Fruit fly (Drosophila melanogaster): ENCODE results near the gene Hem.

Hem gene

DNA sequence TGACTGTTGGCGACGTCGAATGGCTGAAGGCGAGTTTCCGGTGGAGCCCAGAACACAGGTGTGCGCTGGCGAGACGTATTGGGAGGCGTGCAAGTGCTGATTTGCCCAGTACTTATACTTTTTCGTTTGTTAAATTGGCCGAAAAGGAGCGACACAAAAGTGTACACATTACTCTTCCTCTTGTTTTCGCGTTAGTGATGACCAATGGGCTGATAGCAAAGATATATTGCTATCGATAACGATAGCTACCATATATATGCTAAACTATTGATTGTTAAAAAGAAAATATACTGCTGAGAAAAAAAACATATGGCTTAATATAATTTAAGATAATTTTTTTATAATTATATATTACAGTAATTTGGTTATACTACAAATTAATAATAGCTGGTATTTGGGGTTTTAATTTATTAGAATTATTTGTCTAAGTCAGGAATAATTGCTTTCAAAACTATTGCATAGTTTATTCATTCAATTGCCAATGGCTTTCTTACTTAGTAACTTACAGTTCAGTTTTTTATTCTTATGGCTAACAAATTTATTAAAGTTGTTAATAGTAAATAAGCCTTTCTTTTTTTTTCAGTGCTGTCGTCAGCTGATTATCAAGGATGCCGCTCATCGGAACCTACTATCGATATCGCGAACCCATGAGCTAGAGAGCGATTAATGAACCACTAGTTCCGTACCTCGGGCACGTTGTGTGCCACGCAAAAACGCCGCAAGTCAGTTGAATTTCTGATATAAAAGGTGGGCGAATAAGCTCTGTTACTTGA, at the start of gene Hem, which contains the start of gene IleRS:
Hem (minus strand) TSS at position 202 of the 773 bp plus-strand sequence.
IleRS (plus strand) TSS at position 672 of the 773 bp plus-strand sequence.
- TF ChIP-seq CTCF (optimal IDR thresholded peaks at IDR 0.05) (no peak), CG8478 (optimal IDR thresholded peaks at IDR 0.05) (no peak)

DNA sequence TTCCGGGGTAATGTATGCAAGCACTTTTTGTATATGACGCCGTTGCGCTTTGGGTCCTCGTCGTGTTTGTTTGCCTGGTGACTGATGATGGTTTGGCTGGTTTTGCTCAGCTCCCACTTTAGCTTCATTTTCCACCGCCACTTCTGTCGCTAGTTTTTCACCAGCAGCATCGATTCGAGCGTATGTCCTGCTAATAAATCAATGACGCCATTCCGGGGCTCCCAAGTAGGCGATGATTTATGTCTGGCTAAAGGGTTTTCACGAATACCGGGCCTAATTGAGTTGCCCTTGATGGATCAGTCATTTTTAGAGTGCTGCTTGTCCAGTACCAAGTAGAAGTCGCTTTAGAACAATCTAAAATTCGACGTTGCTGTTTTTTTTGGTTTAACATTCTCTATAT, 41.5 kb upstream of the Hem start, which contains the start of gene CG32450:
CG32450 (plus strand) TSS at position 301 of the 400 bp plus-strand sequence.
- TF ChIP-seq CTCF (optimal IDR thresholded peaks at IDR 0.05) = no peak
- TF ChIP-seq CG8478 (optimal IDR thresholded peaks at IDR 0.05) = no peak

DNA sequence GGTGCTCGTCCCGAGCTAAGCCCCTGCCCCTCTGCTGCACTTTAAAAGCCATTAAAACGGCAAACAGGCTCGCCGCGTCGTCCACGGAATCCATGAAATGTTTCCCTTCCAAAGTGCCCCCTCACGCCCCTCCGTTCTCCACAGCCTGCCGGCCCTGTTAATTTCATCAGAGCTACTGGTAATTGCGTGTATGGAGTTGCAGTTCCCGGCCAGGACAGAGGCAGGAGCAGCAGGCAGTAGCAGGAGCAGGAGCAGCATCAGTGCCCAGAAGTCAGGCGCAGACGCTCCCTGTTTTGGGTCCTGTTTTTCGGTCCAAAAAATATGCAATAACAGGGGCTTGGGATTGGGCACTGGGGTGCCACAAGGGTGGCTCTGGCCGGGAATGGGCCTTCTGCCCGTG, 28.9 kb upstream of the Hem start:
- no peak for TF ChIP-seq CTCF (optimal IDR thresholded peaks at IDR 0.05)
- TF ChIP-seq CG8478 (optimal IDR thresholded peaks at IDR 0.05) = no peak

DNA sequence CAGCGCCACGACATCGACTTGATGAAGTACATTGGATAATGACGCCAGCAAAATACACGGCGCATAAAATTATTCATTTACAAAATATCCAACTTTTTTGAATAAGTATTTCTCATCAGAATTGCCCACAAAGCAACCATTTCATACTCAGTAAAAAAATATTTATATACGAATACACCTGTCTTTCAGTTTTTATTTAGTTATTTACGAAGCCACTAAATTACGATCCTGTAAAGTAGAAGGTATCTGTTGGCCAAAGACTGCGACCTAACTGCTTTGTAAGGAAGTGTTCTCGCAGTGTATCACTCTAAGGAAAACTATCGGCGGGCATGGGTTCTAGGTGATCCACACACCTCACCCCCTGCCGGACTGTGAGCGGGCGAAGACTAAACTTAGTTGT, 10.8 kb downstream of the Hem start:
- no peak for TF ChIP-seq CTCF (optimal IDR thresholded peaks at IDR 0.05)
- no peak for TF ChIP-seq CG8478 (optimal IDR thresholded peaks at IDR 0.05)

DNA sequence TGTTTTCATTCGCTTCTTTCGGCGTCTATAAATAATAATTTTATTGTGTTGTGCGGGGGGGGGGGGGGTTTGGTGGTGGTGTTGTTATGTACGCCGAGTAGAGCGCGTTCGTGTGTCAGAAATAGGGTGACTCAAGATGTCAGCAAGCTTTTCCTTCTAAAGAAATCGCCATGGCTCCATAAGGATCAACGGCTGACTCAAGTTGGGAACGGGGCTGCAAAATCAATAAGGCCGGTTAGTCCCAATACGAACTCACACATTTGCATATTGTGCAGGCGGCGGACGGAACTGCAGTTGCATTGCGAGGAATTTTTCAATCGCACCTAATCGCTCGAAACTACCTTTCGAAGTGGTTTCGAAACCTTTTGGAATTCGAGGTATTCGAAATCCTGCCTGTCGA, 11.4 kb downstream of the Hem start:
- TF ChIP-seq CTCF (optimal IDR thresholded peaks at IDR 0.05) (no peak), CG8478 (optimal IDR thresholded peaks at IDR 0.05) (no peak)

DNA sequence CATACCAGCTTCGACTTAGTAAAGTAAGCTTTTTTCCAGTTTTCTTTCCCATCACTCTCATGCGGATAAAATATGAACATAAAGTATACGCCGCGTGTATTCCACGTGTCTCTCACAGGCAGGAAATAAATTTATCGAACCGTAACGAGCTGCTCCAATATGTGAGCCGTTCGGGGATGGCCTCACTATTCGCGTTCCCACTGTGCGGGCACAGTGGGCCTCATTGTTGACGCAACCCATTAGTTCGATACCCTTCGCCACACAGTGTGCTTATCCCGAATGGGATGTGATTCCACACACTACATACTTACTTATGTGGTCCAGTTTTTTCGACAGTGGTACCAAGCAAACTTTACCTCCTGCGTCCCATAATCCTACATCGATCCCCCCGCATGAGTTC, 12.0 kb downstream of the Hem start:
- no peak for TF ChIP-seq CG8478 (optimal IDR thresholded peaks at IDR 0.05)
- no peak for TF ChIP-seq CTCF (optimal IDR thresholded peaks at IDR 0.05)

DNA sequence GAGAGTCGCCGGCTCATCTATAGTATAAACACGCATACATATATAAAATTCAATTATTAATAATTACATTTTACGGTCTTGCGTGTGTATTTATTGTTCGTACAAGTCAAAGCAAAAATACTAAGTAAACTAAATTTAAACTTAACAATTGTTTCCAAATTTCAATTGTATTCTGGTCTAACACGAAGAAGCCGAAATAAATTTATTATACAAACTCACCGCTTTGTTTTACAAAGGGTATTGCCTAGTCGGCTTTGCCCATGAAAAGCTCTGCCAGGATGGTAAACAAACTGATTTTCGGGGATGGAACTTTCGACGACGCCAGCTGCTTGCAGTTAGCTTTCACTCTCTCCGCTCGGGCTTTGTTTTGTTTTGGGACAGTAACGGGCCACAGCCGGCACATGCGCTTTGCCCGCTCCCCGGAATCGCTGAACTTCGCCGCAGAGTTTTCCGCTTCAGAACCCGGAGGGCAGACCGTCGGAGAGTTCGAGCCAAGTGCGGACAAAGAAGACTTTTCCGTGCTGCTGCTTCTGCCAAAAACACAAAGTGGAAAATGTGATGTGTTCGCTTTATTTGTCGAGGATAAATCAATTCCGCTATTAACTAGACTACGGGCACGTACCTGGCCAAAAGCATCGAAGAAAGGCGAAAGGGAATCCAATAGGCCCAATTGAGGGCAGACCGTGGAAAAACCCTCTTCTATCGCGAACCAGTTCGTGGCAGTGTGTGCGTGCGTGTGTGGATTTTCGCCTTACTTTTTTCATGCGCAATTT, 14.3 kb downstream of the Hem start, which contains the start of gene Srpk79D:
Srpk79D (plus strand) TSS at position 457 of the 773 bp plus-strand sequence.
- no peak for TF ChIP-seq CG8478 (optimal IDR thresholded peaks at IDR 0.05)
- TF ChIP-seq CTCF (optimal IDR thresholded peaks at IDR 0.05) = no peak

DNA sequence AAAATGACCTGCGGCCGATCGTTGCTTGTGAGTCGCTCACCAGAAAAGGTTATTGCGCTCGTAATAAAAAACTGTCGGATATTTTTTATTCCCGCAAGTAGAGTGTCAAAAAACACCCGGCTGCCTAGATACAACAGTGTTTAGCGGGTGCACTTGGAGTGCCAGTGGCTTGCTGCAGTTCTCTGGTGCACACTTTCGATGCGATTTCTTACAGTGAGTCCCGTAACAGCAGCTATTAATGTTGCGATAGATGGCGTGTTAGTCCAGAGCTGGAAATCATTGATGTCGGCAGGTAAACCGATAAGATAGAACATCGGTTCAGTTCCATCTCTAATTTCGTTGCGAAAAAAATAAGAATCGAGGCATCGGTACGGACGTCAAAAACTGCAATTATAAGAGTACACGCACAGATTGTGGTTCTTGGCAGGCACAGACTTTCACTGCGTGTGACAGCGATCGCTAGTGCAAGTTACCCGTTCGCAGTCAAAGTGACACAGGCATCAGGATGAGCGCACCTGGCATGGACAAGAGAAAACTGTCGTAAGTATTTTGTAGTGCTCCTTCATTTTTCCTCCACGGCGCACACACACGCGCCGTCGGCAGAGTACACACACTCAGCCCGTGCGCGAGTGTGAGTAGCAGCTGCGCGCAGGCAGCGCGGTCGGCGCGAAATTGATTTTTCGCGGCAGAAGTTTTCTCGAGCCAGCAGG, 20.6 kb downstream of the Hem start, which contains the start of gene Csp:
Csp (plus strand) TSS at position 135 of the 710 bp plus-strand sequence.
- TF ChIP-seq CG8478 (optimal IDR thresholded peaks at IDR 0.05) (no peak), CTCF (optimal IDR thresholded peaks at IDR 0.05) (peak; percentile 93 to 97)

DNA sequence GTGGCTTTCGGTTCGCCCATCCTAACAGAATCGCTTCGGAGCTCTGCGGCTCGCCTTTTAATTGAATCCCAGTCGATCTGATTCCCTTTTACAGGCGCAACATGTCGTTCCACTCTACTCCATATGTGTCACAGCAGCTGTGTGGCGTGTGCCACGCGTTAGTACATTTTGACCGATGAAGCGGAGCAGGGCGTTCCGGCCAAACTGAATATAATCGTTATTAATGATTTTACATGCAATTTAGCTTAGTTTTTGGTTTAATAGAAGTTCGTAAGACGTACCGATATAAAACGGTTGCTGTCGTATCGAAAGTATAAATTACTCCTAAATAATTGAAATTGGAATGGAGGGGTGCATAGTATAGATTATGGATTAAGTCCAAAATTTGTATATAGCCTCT, 21.5 kb downstream of the Hem start, which contains the start of gene CG11523:
CG11523 (minus strand) TSS at position 145 of the 400 bp plus-strand sequence.
- TF ChIP-seq CTCF (optimal IDR thresholded peaks at IDR 0.05) = peak; percentile 52 to 54
- no peak for TF ChIP-seq CG8478 (optimal IDR thresholded peaks at IDR 0.05)

DNA sequence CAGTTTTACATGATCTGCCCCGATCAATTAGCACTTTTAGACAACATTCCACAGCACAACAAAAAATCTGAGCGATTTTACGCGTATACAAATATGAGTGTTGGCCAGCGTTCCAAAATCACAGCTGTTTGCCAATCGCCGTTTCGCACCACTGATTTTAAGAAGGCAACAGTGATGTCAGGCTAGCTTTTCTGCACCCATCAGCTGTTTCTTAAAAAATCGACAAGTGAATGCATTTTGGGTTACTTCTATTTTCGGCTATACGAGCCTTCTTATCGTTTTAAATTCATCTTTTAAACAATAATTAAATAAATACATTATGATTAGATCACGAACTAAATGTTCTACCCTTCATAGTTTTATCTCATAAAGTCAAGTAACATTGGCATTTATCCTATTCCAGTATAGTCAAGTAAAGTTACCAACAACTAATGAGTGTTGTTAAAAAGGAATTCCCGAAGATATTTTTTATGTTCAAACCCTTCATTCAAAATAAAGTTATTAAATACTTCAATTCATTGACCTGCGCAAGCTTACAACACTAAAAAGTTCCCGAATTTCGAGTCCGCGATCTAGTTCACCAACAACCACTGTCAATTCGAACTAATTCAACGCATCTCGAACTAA, 25.1 kb downstream of the Hem start, which contains the start of the genes Rich and Ddx1:
Rich (minus strand) TSS at position 125 of the 627 bp plus-strand sequence.
Ddx1 (plus strand) TSS at position 573 of the 627 bp plus-strand sequence.
- TF ChIP-seq CG8478 (optimal IDR thresholded peaks at IDR 0.05) (no peak), CTCF (optimal IDR thresholded peaks at IDR 0.05) (no peak)

DNA sequence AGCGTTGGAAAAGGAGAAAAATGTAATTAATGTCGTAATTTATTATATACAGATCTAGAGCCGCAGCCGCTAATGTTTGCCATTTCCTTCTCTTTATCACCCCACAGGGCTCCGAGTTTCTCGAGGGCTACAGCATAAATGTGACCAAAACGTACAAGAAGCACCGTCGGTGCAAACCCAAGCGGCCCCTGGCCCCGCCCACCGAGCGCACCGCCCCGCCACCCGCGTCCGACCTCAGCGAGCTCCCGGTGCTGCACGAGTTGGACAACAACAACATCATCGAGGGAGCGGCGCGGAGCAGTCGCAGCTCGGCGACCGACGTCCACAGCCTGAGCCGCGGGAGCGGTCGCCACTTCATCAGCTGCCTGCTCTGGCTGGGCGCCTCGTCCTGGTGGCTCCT, 45.8 kb downstream of the Hem start:
- TF ChIP-seq CTCF (optimal IDR thresholded peaks at IDR 0.05) (no peak), CG8478 (optimal IDR thresholded peaks at IDR 0.05) (no peak)

DNA sequence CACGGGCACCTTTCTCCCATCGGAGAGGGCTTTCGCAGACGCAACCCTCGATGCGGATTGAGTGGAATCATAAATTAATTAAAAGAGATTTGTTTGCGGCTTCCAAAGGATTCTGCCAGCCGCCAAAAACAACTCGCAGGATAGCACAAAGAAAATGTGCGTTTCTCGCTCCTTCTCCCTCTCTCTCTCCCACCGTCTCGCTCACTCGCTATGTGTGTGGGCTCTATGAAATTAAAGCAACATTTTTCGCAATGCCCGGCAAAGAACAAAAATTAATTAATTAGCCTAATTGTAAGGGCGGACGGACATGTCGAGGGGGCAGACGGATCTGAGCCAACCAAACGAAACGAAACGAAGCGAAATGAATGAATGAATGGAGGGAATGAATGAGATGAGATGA, 50.3 kb downstream of the Hem start:
- no peak for TF ChIP-seq CTCF (optimal IDR thresholded peaks at IDR 0.05)
- TF ChIP-seq CG8478 (optimal IDR thresholded peaks at IDR 0.05) = no peak

All from S2 (cell line).